Fruit fly (Drosophila melanogaster) whole organism, prepupa: ENCODE data around the gene GstZ1.

Source experiments
- CG4318 ChIP-seq: fragments of 200-800 bp; sonication (Bioruptor generic); optimal IDR thresholded peaks from 3 replicates; lab custom pipeline; 2017; ENCODE audit warnings: missing biosample characterization, mild to moderate bottlenecking, missing genetic modification characterization
- CG6163 ChIP-seq: fragments of 200-800 bp; sonication (Bioruptor generic); IDR thresholded peaks from 3 replicates; pipeline ENCODE4 v1.3.6; 2022; ENCODE audit warnings: missing biosample characterization, missing genetic modification characterization
- CG6808 ChIP-seq: fragments of 200-800 bp; sonication (Bioruptor generic); optimal IDR thresholded peaks from 3 replicates; lab custom pipeline; 2017; ENCODE audit warnings: missing biosample characterization, missing genetic modification characterization, mild to moderate bottlenecking, moderate library complexity, missing genetic modification reagents
- Eip78C ChIP-seq: fragments of 200-800 bp; sonication (Bioruptor generic); peaks from one replicate; lab custom pipeline; 2016; ENCODE audit warnings: missing biosample characterization, missing genetic modification characterization
- Ets21C ChIP-seq: fragments of 200-800 bp; sonication (Bioruptor generic); optimal IDR thresholded peaks from 3 replicates; lab custom pipeline; 2016; ENCODE audit warnings: missing biosample characterization, missing genetic modification characterization
- Hr4 ChIP-seq: fragments of 200-800 bp; sonication (Bioruptor generic); optimal IDR thresholded peaks from 3 replicates; lab custom pipeline; 2016; ENCODE audit warnings: missing biosample characterization, missing genetic modification characterization
- dac ChIP-seq: fragments of 200-800 bp; sonication (Bioruptor generic); optimal IDR thresholded peaks from 2 replicates; lab custom pipeline; 2017; ENCODE audit warnings: missing biosample characterization, mild to moderate bottlenecking, missing genetic modification characterization
- fd59A ChIP-seq: fragments of 200-800 bp; sonication (Bioruptor generic); optimal IDR thresholded peaks from 2 replicates; lab custom pipeline; 2017; ENCODE audit warnings: missing biosample characterization, mild to moderate bottlenecking, missing genetic modification characterization, missing genetic modification reagents
- vri ChIP-seq: fragments of 200-800 bp; sonication (Bioruptor generic); optimal IDR thresholded peaks from 3 replicates; lab custom pipeline; 2016; ENCODE audit warnings: missing biosample characterization, mild to moderate bottlenecking, missing genetic modification characterization

DNA sequence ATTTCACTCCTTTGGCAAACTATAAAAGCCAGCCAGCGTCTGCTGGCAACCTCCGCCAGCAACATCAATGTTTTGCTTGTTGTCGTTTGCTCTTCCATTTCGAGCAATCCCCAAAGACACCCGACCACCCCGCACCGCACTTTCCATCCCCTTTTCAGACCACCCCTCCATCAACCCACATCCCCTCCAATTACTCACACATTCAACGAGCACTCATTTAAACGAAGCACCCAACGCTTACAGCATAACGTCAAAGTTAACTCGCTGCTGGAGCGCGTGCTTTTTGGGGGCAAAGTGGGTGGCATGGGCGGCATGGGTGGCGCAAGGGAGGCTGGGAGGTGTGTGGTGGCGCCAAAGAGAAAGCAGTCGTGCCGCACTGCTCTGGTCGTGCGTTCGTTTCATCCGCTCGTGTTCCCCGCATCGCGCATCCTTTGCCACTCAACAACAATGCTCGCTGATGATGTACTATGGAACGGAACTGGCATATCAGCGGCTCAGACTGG, 34.8 kb upstream of the GstZ1 start:
- TF ChIP-seq vri (GFP tag; lab: Kevin White, UChicago), result no peak
- no peak for TF ChIP-seq dac (GFP tag; lab: Kevin White, UChicago)
- no peak for TF ChIP-seq Ets21C (GFP tag; lab: Kevin White, UChicago)
- no peak for TF ChIP-seq CG6808
- TF ChIP-seq CG6163, result no peak
- TF ChIP-seq CG4318 (GFP tag; lab: Kevin White, UChicago), result no peak
- TF ChIP-seq fd59A (GFP tag; lab: Kevin White, UChicago), result no peak
- no peak for TF ChIP-seq Eip78C
- TF ChIP-seq Hr4 (GFP tag; lab: Kevin White, UChicago), result no peak
